Worm (Caenorhabditis elegans) whole organism, late embryonic: Measurements from ENCODE around the gene H34I24.2.

Experiments
- K02D7.2 ChIP-seq: sonication (generic microtip); optimal IDR thresholded peaks from 2 replicates; lab custom pipeline; 2017; ENCODE audit warnings: mild to moderate bottlenecking, missing genetic modification characterization, missing compliant biosample characterization
- ceh-45 ChIP-seq: fragments of 200-800 bp; sonication (Bioruptor generic); IDR thresholded peaks from 2 replicates; pipeline ENCODE4 v1.3.6; 2022; ENCODE audit warnings: missing genetic modification reagents, missing genetic modification characterization, missing compliant biosample characterization
- ceh-9 ChIP-seq: sonication (generic microtip); optimal IDR thresholded peaks from 2 replicates; lab custom pipeline; 2016; ENCODE audit warnings: mild to moderate bottlenecking, missing genetic modification characterization, inconsistent platforms, missing compliant biosample characterization
- lin-11 ChIP-seq: fragments of 200-800 bp; sonication (Bioruptor generic); optimal IDR thresholded peaks from 2 replicates; lab custom pipeline; 2018; ENCODE audit warnings: mild to moderate bottlenecking, missing genetic modification characterization, missing compliant biosample characterization
- nhr-11 ChIP-seq: fragments of 150-350 bp; optimal IDR thresholded peaks from 2 replicates; lab custom pipeline; 2014; ENCODE audit warnings: missing biosample characterization, missing genetic modification characterization
- pha-2 ChIP-seq: sonication (generic microtip); optimal IDR thresholded peaks from 2 replicates; lab custom pipeline; 2017; ENCODE audit warnings: mild to moderate bottlenecking, missing genetic modification characterization, missing compliant biosample characterization
- pha-4 ChIP-seq: fragments of 150-350 bp; optimal IDR thresholded peaks from 2 replicates; lab custom pipeline; 2018; ENCODE audit warnings: missing biosample characterization, missing genetic modification reagents, missing genetic modification characterization
- pqm-1 ChIP-seq: sonication (generic microtip); optimal IDR thresholded peaks from 2 replicates; lab custom pipeline; 2016; ENCODE audit warnings: missing genetic modification characterization, missing compliant biosample characterization
- rnt-1 ChIP-seq: sonication (generic microtip); optimal IDR thresholded peaks from 2 replicates; lab custom pipeline; 2016; ENCODE audit warnings: missing genetic modification characterization, missing compliant biosample characterization
- sdc-2 ChIP-seq: sonication (generic microtip); optimal IDR thresholded peaks from 2 replicates; lab custom pipeline; 2016; ENCODE audit warnings: missing genotype, missing genetic modification characterization, missing compliant biosample characterization
- sox-2 ChIP-seq: fragments of 200-800 bp; sonication (Bioruptor generic); IDR thresholded peaks from 2 replicates; pipeline ENCODE4 v1.3.6; 2022; ENCODE audit warnings: missing genetic modification reagents, missing genetic modification characterization, missing compliant biosample characterization
- syd-9 ChIP-seq: sonication (generic microtip); optimal IDR thresholded peaks from 2 replicates; lab custom pipeline; 2016; ENCODE audit warnings: mild to moderate bottlenecking, missing genetic modification characterization, moderate library complexity, missing compliant biosample characterization
- tbx-2 ChIP-seq: sonication (generic microtip); optimal IDR thresholded peaks from 2 replicates; lab custom pipeline; 2016; ENCODE audit warnings: missing genetic modification characterization, missing compliant biosample characterization

DNA sequence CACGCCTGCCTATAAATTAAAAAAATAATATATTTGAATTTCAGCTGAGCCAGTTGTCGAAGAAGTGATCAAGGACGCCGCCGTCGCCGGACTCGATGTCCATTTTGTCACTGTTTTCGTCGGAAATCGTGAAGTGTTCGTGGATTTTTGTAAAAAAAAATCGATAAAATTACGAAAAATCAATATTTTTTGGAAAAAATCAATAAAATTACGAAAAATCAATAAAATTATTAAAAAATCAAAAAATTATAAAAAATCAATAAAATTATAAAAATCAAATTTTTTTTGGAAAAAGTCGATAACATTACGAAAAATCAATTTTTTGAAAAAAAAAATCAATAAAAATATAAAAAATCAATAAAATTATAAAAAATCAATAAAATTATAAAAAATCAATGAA is 6.8 kb upstream of the H34I24.2 start:
- TF ChIP-seq ceh-45 (GFP tag; lab: Robert Waterston, UW), result no peak
- no peak for TF ChIP-seq pha-4
- TF ChIP-seq rnt-1, result no peak
- TF ChIP-seq tbx-2 (tag; lab: Kevin White, UChicago), result no peak
- no peak for TF ChIP-seq pha-2 (tag; lab: Kevin White, UChicago)
- TF ChIP-seq pqm-1 (tag; lab: Kevin White, UChicago), result no peak
- TF ChIP-seq syd-9 (tag; lab: Kevin White, UChicago), result no peak
- TF ChIP-seq sox-2 (GFP tag; lab: Robert Waterston, UW), result no peak
- TF ChIP-seq sdc-2 (tag; lab: Kevin White, UChicago), result no peak
- TF ChIP-seq nhr-11 (tag; lab: Kevin White, UChicago), result no peak
- TF ChIP-seq K02D7.2, result no peak
- no peak for TF ChIP-seq ceh-9 (tag; lab: Kevin White, UChicago)
- no peak for TF ChIP-seq lin-11
